Fruit fly (Drosophila melanogaster): ENCODE data around the gene Mhcl.
A peak's percentile ranks its signal among the peaks of the same experiment; 100 is the strongest.

Gene Mhcl

dm6 chr3R:16146632-16147453 lies 48.3 kb upstream of the Mhcl start, which contains the start of the genes Mic26-27 and CG5916 (continued):
- TF ChIP-seq tap (tag; optimal IDR thresholded peaks at IDR 0.05) (no peak), GATAe (GFP tag; conservative IDR thresholded peaks at IDR 0.05) (no peak; the same call in 1 of the 2 replicates), CG1024 (GFP tag; IDR thresholded peaks at IDR 0.05) (peak; percentile 72), oc (tag; optimal IDR thresholded peaks at IDR 0.05) (no peak), Hand (GFP tag; optimal IDR thresholded peaks at IDR 0.05) (no peak), amos (GFP tag; IDR thresholded peaks at IDR 0.05; ENCODE audit: partially characterized antibody) (peak; percentile 98), sna (GFP tag; IDR thresholded peaks at IDR 0.05; ENCODE audit: partially characterized antibody) (peak; percentile 100), slou (GFP tag; optimal IDR thresholded peaks at IDR 0.05) (peak; percentile 58), danr (GFP tag; IDR thresholded peaks at IDR 0.05) (peak; percentile 55; the same call in 1 of the 2 replicates), MESR4 (GFP tag; optimal IDR thresholded peaks at IDR 0.05) (peak; percentile 74), caup (GFP tag; optimal IDR thresholded peaks at IDR 0.05; ENCODE audit: severe bottlenecking) (peak; percentile 33), CG14710 (tag; optimal IDR thresholded peaks at IDR 0.05) (peak; percentile 90), so (GFP tag; IDR thresholded peaks at IDR 0.05) (peak; percentile 69; the same call in 1 of the 3 replicates), gro (GFP tag; optimal IDR thresholded peaks at IDR 0.05) (peak; percentile 70), CG1647 (GFP tag; optimal IDR thresholded peaks at IDR 0.05) (peak; percentile 84), Doc2 (GFP tag; IDR thresholded peaks at IDR 0.05) (peak; percentile 63; the same call in 1 of the 2 replicates), CG8765 (GFP tag; IDR thresholded peaks at IDR 0.05) (peak; percentile 86; the same call in 1 of the 2 replicates), Gsc (GFP tag; IDR thresholded peaks at IDR 0.05) (peak; percentile 69), CG7556 (GFP tag; optimal IDR thresholded peaks at IDR 0.05) (peak; percentile 29), CkIIα-i1 (GFP tag; IDR thresholded peaks at IDR 0.05) (no peak), CG9609 (GFP tag; optimal IDR thresholded peaks at IDR 0.05) (peak; percentile 90), lbe (GFP tag; optimal IDR thresholded peaks at IDR 0.05) (peak; percentile 64), sob (GFP tag; IDR thresholded peaks at IDR 0.05) (peak; percentile 91), CG34422 (GFP tag; IDR thresholded peaks at IDR 0.05) (peak; percentile 87), CG14441 (GFP tag; IDR thresholded peaks at IDR 0.05) (peak; percentile 61; the same call in 1 of the 2 replicates), dpn (GFP tag; optimal IDR thresholded peaks at IDR 0.05) (peak; percentile 71 to 78), Nf-YB (GFP tag; optimal IDR thresholded peaks at IDR 0.05) (no peak), cas (GFP tag; IDR thresholded peaks at IDR 0.05) (peak; percentile 24; the same call in 1 of the 2 replicates), zen2 (GFP tag; IDR thresholded peaks at IDR 0.05; ENCODE audit: partially characterized antibody) (peak; percentile 98), CG12219 (GFP tag; optimal IDR thresholded peaks at IDR 0.05) (no peak), CG30403 (GFP tag; optimal IDR thresholded peaks at IDR 0.05) (peak; percentile 93), h (optimal IDR thresholded peaks at IDR 0.05) (no peak), CG10147 (GFP tag; optimal IDR thresholded peaks at IDR 0.05) (peak; percentile 69), CG33213 (GFP tag; optimal IDR thresholded peaks at IDR 0.05) (peak; percentile 87), C15 (GFP tag; IDR thresholded peaks at IDR 0.05) (no peak), slbo (GFP tag; IDR thresholded peaks at IDR 0.05) (peak; percentile 94), CrebB (tag; optimal IDR thresholded peaks at IDR 0.05) (no peak), D19B (GFP tag; optimal IDR thresholded peaks at IDR 0.05) (no peak), stc (GFP tag; IDR thresholded peaks at IDR 0.05) (no peak; the same call in 1 of the 2 replicates), Bdp1 (GFP tag; optimal IDR thresholded peaks at IDR 0.05) (peak; percentile 75), knrl (GFP tag; IDR thresholded peaks at IDR 0.05; ENCODE audit: partially characterized antibody) (peak; percentile 100), nerfin-1 (tag; optimal IDR thresholded peaks at IDR 0.05) (peak; percentile 82), bigmax (GFP tag; optimal IDR thresholded peaks at IDR 0.05) (no peak), Stat92E (GFP tag; optimal IDR thresholded peaks at IDR 0.05) (no peak), bcd (GFP tag; optimal IDR thresholded peaks at IDR 0.05) (peak; percentile 82), da (GFP tag; optimal IDR thresholded peaks at IDR 0.05) (peak; percentile 90), bbx (GFP tag; IDR thresholded peaks at IDR 0.05; ENCODE audit: partially characterized antibody) (peak; percentile 96), CG8478 (optimal IDR thresholded peaks at IDR 0.05) (peak; percentile 13), Chrac-16 (GFP tag; optimal IDR thresholded peaks at IDR 0.05) (peak; percentile 58)
